Fruit fly (Drosophila melanogaster): Measurements from ENCODE around the gene brk.

brk gene

DNA sequence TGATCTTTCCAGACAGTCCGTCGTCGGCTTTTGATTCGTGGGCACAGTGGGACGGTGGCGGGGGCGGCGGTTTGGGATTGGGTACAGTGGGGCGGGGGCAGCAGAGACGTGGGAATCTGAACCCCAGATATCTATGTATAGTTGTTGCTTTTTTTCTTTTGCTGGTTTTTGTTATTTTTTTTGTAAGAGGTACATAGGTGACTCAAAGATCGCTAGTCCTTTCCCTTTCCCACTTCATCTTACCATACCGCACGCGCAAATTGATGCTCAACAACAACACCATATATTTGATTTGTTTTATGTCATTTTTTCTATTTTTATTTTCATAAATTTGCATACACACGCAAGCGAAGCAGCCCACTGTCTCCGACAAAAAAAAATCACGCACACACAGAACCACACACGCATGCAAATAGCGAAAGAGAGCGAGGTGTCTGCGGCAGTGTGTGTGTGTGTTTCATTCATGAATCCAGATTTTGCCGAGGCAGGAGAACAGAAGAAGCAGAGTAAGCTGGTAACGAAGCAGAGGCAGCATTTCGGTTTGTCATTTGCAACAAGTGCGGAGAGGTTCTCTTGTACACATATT lies 1.9 kb upstream of the brk start (continued):
- TF ChIP-seq jigr1 (GFP tag; IDR thresholded peaks at IDR 0.05) = peak; percentile 50; the same call in 1 of the 3 replicates
- TF ChIP-seq schlank (tag; optimal IDR thresholded peaks at IDR 0.05) = no peak
- 0 out of 2 replicates have a peak, but pooled peaks have one; percentile 27 for TF ChIP-seq CG3847 (GFP tag; IDR thresholded peaks at IDR 0.05)
- TF ChIP-seq CG10565 (GFP tag; optimal IDR thresholded peaks at IDR 0.05) = no peak
- peak; percentile 73 for TF ChIP-seq CG17361 (GFP tag; IDR thresholded peaks at IDR 0.05)
- TF ChIP-seq Oaz (GFP tag; IDR thresholded peaks at IDR 0.05) = no peak
- no peak for TF ChIP-seq Stat92E (GFP tag; optimal IDR thresholded peaks at IDR 0.05)
- no peak for TF ChIP-seq unc-4 (GFP tag; IDR thresholded peaks at IDR 0.05; ENCODE audit: partially characterized antibody)
- TF ChIP-seq repo (GFP tag; optimal IDR thresholded peaks at IDR 0.05) = no peak
- TF ChIP-seq CG12299 (tag; optimal IDR thresholded peaks at IDR 0.05) = no peak
- TF ChIP-seq pnt (GFP tag; optimal IDR thresholded peaks at IDR 0.05) = peak; percentile 44
- TF ChIP-seq Bteb2 (GFP tag; optimal IDR thresholded peaks at IDR 0.05) = no peak
- TF ChIP-seq CTCF (GFP tag; optimal IDR thresholded peaks at IDR 0.05) = no peak
- no peak for TF ChIP-seq Side (GFP tag; optimal IDR thresholded peaks at IDR 0.05)
- peak; percentile 40 for TF ChIP-seq sisA (GFP tag; IDR thresholded peaks at IDR 0.05)
- TF ChIP-seq chn (GFP tag; optimal IDR thresholded peaks at IDR 0.05) = peak; percentile 27
- TF ChIP-seq NC2α (GFP tag; optimal IDR thresholded peaks at IDR 0.05) = no peak
- TF ChIP-seq CG9817 (tag; optimal IDR thresholded peaks at IDR 0.05) = no peak
- no peak for TF ChIP-seq Awh (GFP tag; IDR thresholded peaks at IDR 0.05)
- TF ChIP-seq ci (GFP tag; IDR thresholded peaks at IDR 0.05) = 0 out of 3 replicates have a peak, but pooled peaks have one; percentile 24
- TF ChIP-seq CG9932 (GFP tag; IDR thresholded peaks at IDR 0.05) = no peak
- no peak for TF ChIP-seq Sin3A (optimal IDR thresholded peaks at IDR 0.05)
- TF ChIP-seq lilli (GFP tag; optimal IDR thresholded peaks at IDR 0.05) = no peak
- no peak for TF ChIP-seq Dref (GFP tag; IDR thresholded peaks at IDR 0.05)
- peak; percentile 52 for TF ChIP-seq az2 (GFP tag; optimal IDR thresholded peaks at IDR 0.05)
- no peak for TF ChIP-seq Elba2 (GFP tag; optimal IDR thresholded peaks at IDR 0.05)
- peak; percentile 27; the same call in 1 of the 2 replicates for TF ChIP-seq klu (GFP tag; IDR thresholded peaks at IDR 0.05)
- TF ChIP-seq D19B (GFP tag; optimal IDR thresholded peaks at IDR 0.05) = no peak
- no peak for TF ChIP-seq ERR (GFP tag; optimal IDR thresholded peaks at IDR 0.05)
- no peak for TF ChIP-seq ab (GFP tag; optimal IDR thresholded peaks at IDR 0.05)
- no peak for TF ChIP-seq CrebB (tag; optimal IDR thresholded peaks at IDR 0.05)
- TF ChIP-seq CG12744 (GFP tag; optimal IDR thresholded peaks at IDR 0.05) = no peak
- peak; percentile 67 for TF ChIP-seq CG2712 (tag; optimal IDR thresholded peaks at IDR 0.05)
- peak; percentile 43 for TF ChIP-seq CG9437 (GFP tag; optimal IDR thresholded peaks at IDR 0.05)
- no peak for TF ChIP-seq Max (GFP tag; optimal IDR thresholded peaks at IDR 0.05)
- TF ChIP-seq wdn (GFP tag; IDR thresholded peaks at IDR 0.05) = no peak
- TF ChIP-seq pfk (GFP tag; optimal IDR thresholded peaks at IDR 0.05) = no peak
- TF ChIP-seq CG31365 (tag; optimal IDR thresholded peaks at IDR 0.05) = no peak
- peak; percentile 37 for TF ChIP-seq CG11723 (GFP tag; optimal IDR thresholded peaks at IDR 0.05)
- no peak for TF ChIP-seq tup (GFP tag; optimal IDR thresholded peaks at IDR 0.05)
- TF ChIP-seq CG9609 (GFP tag; optimal IDR thresholded peaks at IDR 0.05) = peak; percentile 18
- TF ChIP-seq CG11695 (GFP tag; IDR thresholded peaks at IDR 0.05) = 0 out of 3 replicates have a peak, but pooled peaks have one; percentile 17
- TF ChIP-seq usp (GFP tag; optimal IDR thresholded peaks at IDR 0.05) = no peak
- peak; percentile 16 for TF ChIP-seq abd-A (tag; optimal IDR thresholded peaks at IDR 0.05)
- TF ChIP-seq Meics (GFP tag; optimal IDR thresholded peaks at IDR 0.05) = peak; percentile 47
- peak; percentile 1 for TF ChIP-seq CG10654 (GFP tag; optimal IDR thresholded peaks at IDR 0.05)
- TF ChIP-seq Dek (tag; optimal IDR thresholded peaks at IDR 0.05) = no peak
- TF ChIP-seq CG4854 (GFP tag; optimal IDR thresholded peaks at IDR 0.05) = no peak
- TF ChIP-seq CG8765 (GFP tag; IDR thresholded peaks at IDR 0.05) = no peak
- peak; percentile 63; the same call in 1 of the 2 replicates for TF ChIP-seq CG6689 (GFP tag; IDR thresholded peaks at IDR 0.05)
- no peak for TF ChIP-seq Myb (GFP tag; optimal IDR thresholded peaks at IDR 0.05)
- TF ChIP-seq Ravus (GFP tag; IDR thresholded peaks at IDR 0.05) = no peak
- peak; percentile 59; the same call in 2 of the 3 replicates for TF ChIP-seq CG11093 (GFP tag; IDR thresholded peaks at IDR 0.05)
